Fruit fly (Drosophila melanogaster) whole organism, embryonic: ENCODE measurements around the gene sau.
A peak's percentile ranks its signal among the peaks of the same experiment; 100 is the strongest.

Experiments used
- Abd-B ChIP-seq: fragments of 200-800 bp; sonication (Bioruptor generic); optimal IDR thresholded peaks from 2 replicates; lab custom pipeline; 2018; ENCODE audit warnings: missing biosample characterization, mild to moderate bottlenecking, missing genetic modification characterization, moderate library complexity
- Antp ChIP-seq: fragments of 200-800 bp; sonication (Bioruptor generic); optimal IDR thresholded peaks from 3 replicates; lab custom pipeline; 2016; ENCODE audit warnings: missing biosample characterization, missing genetic modification characterization
- CG10267 ChIP-seq: fragments of 200-800 bp; sonication (Bioruptor generic); optimal IDR thresholded peaks from 2 replicates; lab custom pipeline; 2018; ENCODE audit warnings: missing biosample characterization, mild to moderate bottlenecking, missing genetic modification characterization, moderate library complexity
- CG10462 ChIP-seq: fragments of 200-800 bp; sonication (Bioruptor generic); optimal IDR thresholded peaks from 2 replicates; lab custom pipeline; 2016; ENCODE audit warnings: missing biosample characterization, missing genetic modification characterization
- CG10654 ChIP-seq: fragments of 200-800 bp; sonication (Bioruptor generic); optimal IDR thresholded peaks from 2 replicates; lab custom pipeline; 2016; ENCODE audit warnings: missing biosample characterization, missing genetic modification characterization
- CG12391 ChIP-seq: fragments of 200-800 bp; sonication (Bioruptor generic); optimal IDR thresholded peaks from 3 replicates; lab custom pipeline; 2018; ENCODE audit warnings: missing biosample characterization, mild to moderate bottlenecking, missing genetic modification characterization, moderate library complexity
- CG12769 ChIP-seq: fragments of 200-800 bp; sonication (Bioruptor generic); optimal IDR thresholded peaks from 2 replicates; lab custom pipeline; 2019; ENCODE audit warnings: missing biosample characterization, mild to moderate bottlenecking, missing genetic modification characterization, moderate library complexity
- CG14050 ChIP-seq: fragments of 200-800 bp; sonication (Bioruptor generic); IDR thresholded peaks from 3 replicates; pipeline ENCODE4 v1.3.6; 2022; ENCODE audit warnings: missing biosample characterization, missing genetic modification characterization
- CG15269 ChIP-seq: fragments of 200-800 bp; sonication (Bioruptor generic); optimal IDR thresholded peaks from 2 replicates; lab custom pipeline; 2018; ENCODE audit warnings: missing biosample characterization, mild to moderate bottlenecking, missing genetic modification characterization, moderate library complexity
- CG17361 ChIP-seq: fragments of 200-800 bp; sonication (Bioruptor generic); IDR thresholded peaks from 3 replicates; pipeline ENCODE4 v1.3.6; 2022; ENCODE audit warnings: missing biosample characterization, missing genetic modification characterization
- CG1792 ChIP-seq: fragments of 200-800 bp; sonication (Bioruptor generic); optimal IDR thresholded peaks from 2 replicates; lab custom pipeline; 2016; ENCODE audit warnings: missing biosample characterization, missing genetic modification characterization
- CG18599 ChIP-seq: fragments of 200-800 bp; sonication (Bioruptor generic); optimal IDR thresholded peaks from 3 replicates; lab custom pipeline; 2017; ENCODE audit warnings: missing biosample characterization, missing genetic modification characterization, mild to moderate bottlenecking, moderate library complexity, missing genetic modification reagents
- CG18764 ChIP-seq: fragments of 200-800 bp; sonication (Bioruptor generic); optimal IDR thresholded peaks from 3 replicates; lab custom pipeline; 2016; ENCODE audit warnings: missing biosample characterization, missing genetic modification characterization
- CG2712 ChIP-seq: fragments of 200-800 bp; optimal IDR thresholded peaks from 3 replicates; lab custom pipeline; 2019; ENCODE audit warnings: missing biosample characterization, mild to moderate bottlenecking, missing genetic modification characterization, moderate library complexity
- CG6689 ChIP-seq: fragments of 200-800 bp; sonication (Bioruptor generic); IDR thresholded peaks from 2 replicates; pipeline ENCODE4 v1.3.6; 2022; ENCODE audit warnings: missing biosample characterization, missing genetic modification characterization
- CG8944 ChIP-seq: fragments of 200-800 bp; sonication (Bioruptor generic); optimal IDR thresholded peaks from 3 replicates; lab custom pipeline; 2016; ENCODE audit warnings: missing biosample characterization, missing genetic modification characterization
- CG9797 ChIP-seq: fragments of 200-800 bp; sonication (Bioruptor generic); optimal IDR thresholded peaks from 3 replicates; lab custom pipeline; 2018; ENCODE audit warnings: missing biosample characterization, mild to moderate bottlenecking, missing genetic modification characterization
- Camta ChIP-seq: fragments of 200-800 bp; sonication (Bioruptor generic); optimal IDR thresholded peaks from 2 replicates; lab custom pipeline; 2016; ENCODE audit warnings: missing biosample characterization, missing genetic modification characterization
- D19A ChIP-seq: fragments of 200-800 bp; optimal IDR thresholded peaks from 3 replicates; lab custom pipeline; 2019; ENCODE audit warnings: missing biosample characterization, mild to moderate bottlenecking, missing genetic modification characterization, moderate library complexity
- GATAe ChIP-seq: fragments of 200-800 bp; sonication (Bioruptor generic); conservative IDR thresholded peaks from 2 replicates; pipeline ENCODE4 v1.3.6; 2022; ENCODE audit warnings: missing biosample characterization, missing genetic modification characterization
- Gsc ChIP-seq: fragments of 200-800 bp; sonication (Bioruptor generic); IDR thresholded peaks from 2 replicates; pipeline ENCODE4 v1.3.6; 2022; ENCODE audit warnings: missing biosample characterization, missing genetic modification characterization
- Gug ChIP-seq: fragments of 200-800 bp; sonication (Bioruptor generic); IDR thresholded peaks from 4 replicates; pipeline ENCODE4 v1.3.6; 2022; ENCODE audit warnings: missing biosample characterization, missing genetic modification characterization
- HmgD ChIP-seq: fragments of 200-800 bp; sonication (Bioruptor generic); optimal IDR thresholded peaks from 3 replicates; lab custom pipeline; 2016; ENCODE audit warnings: missing biosample characterization, missing genetic modification characterization
- Hr51 ChIP-seq, 2 experiments: fragments of 200-800 bp; sonication (Bioruptor generic); optimal IDR thresholded peaks; 2 replicates in 1 of 2; 3 replicates in 1 of 2; lab custom pipeline; 2016 to 2018; ENCODE audit warnings: missing biosample characterization in 2 of 2, missing genetic modification characterization in 2 of 2, mild to moderate bottlenecking in 1 of 2, moderate library complexity in 1 of 2
- NC2β ChIP-seq: fragments of 200-800 bp; sonication (Bioruptor generic); optimal IDR thresholded peaks from 2 replicates; lab custom pipeline; 2016; ENCODE audit warnings: missing biosample characterization, missing genetic modification characterization
- Nf-YA ChIP-seq: fragments of 200-800 bp; sonication (Bioruptor generic); IDR thresholded peaks from 2 replicates; pipeline ENCODE4 v1.3.6; 2022; ENCODE audit warnings: missing biosample characterization, missing genetic modification characterization
- Ravus ChIP-seq: fragments of 200-800 bp; sonication (Bioruptor generic); IDR thresholded peaks from 2 replicates; pipeline ENCODE4 v1.3.6; 2022; ENCODE audit warnings: missing biosample characterization, missing genetic modification characterization
- Sox100B ChIP-seq: fragments of 200-800 bp; sonication (Bioruptor generic); optimal IDR thresholded peaks from 3 replicates; lab custom pipeline; 2018; ENCODE audit warnings: missing biosample characterization, mild to moderate bottlenecking, missing genetic modification characterization
- Spps ChIP-seq: fragments of 200-800 bp; sonication (Bioruptor generic); optimal IDR thresholded peaks from 2 replicates; lab custom pipeline; 2018; ENCODE audit warnings: missing biosample characterization, mild to moderate bottlenecking, missing genetic modification characterization
- Sry-β ChIP-seq: fragments of 200-800 bp; sonication (Bioruptor generic); optimal IDR thresholded peaks from 2 replicates; lab custom pipeline; 2018; ENCODE audit warnings: missing biosample characterization, mild to moderate bottlenecking, missing genetic modification characterization, moderate library complexity
- Ssrp ChIP-seq: fragments of 200-800 bp; sonication (Bioruptor generic); optimal IDR thresholded peaks from 2 replicates; lab custom pipeline; 2018; ENCODE audit warnings: missing biosample characterization, mild to moderate bottlenecking, missing genetic modification characterization, moderate library complexity
- Usf ChIP-seq: fragments of 200-800 bp; sonication (Bioruptor generic); optimal IDR thresholded peaks from 2 replicates; lab custom pipeline; 2017; ENCODE audit warnings: missing genotype, missing biosample characterization, missing genetic modification characterization
- cg ChIP-seq: fragments of 200-800 bp; sonication (Bioruptor generic); optimal IDR thresholded peaks from 3 replicates; lab custom pipeline; 2019; ENCODE audit warnings: missing biosample characterization, mild to moderate bottlenecking, missing genetic modification characterization, moderate library complexity
- corto ChIP-seq: fragments of 200-800 bp; sonication (Bioruptor generic); optimal IDR thresholded peaks from 2 replicates; lab custom pipeline; 2016; ENCODE audit warnings: missing biosample characterization, mild to moderate bottlenecking, missing genetic modification characterization, moderate library complexity
- dimm ChIP-seq: fragments of 200-800 bp; sonication (Bioruptor generic); IDR thresholded peaks from 2 replicates; pipeline ENCODE4 v1.3.6; 2022; ENCODE audit warnings: missing biosample characterization, missing genetic modification characterization
- fd64A ChIP-seq: fragments of 200-800 bp; sonication (Bioruptor generic); optimal IDR thresholded peaks from 3 replicates; lab custom pipeline; 2018; ENCODE audit warnings: missing biosample characterization, mild to moderate bottlenecking, missing genetic modification characterization
- fru ChIP-seq: fragments of >200 bp; optimal IDR thresholded peaks from 2 replicates; lab custom pipeline; 2017
- gce ChIP-seq: fragments of 200-800 bp; sonication (Bioruptor generic); IDR thresholded peaks from 3 replicates; pipeline ENCODE4 v1.3.6; 2022; ENCODE audit warnings: missing biosample characterization, missing genetic modification characterization
- gcm ChIP-seq: fragments of 200-800 bp; sonication (Bioruptor generic); optimal IDR thresholded peaks from 2 replicates; lab custom pipeline; 2019; ENCODE audit warnings: missing biosample characterization, mild to moderate bottlenecking, missing genetic modification characterization, moderate library complexity
- gcm2 ChIP-seq: fragments of 200-800 bp; sonication (Bioruptor generic); optimal IDR thresholded peaks from 2 replicates; lab custom pipeline; 2016; ENCODE audit warnings: missing biosample characterization, missing genetic modification characterization
- gro ChIP-seq: fragments of 200-800 bp; sonication (Bioruptor generic); optimal IDR thresholded peaks from 2 replicates; lab custom pipeline; 2016; ENCODE audit warnings: missing biosample characterization, missing genetic modification characterization
- hkb ChIP-seq, 2 experiments: fragments of 200-800 bp in 1 of 2; fragments of >200 bp in 1 of 2; sonication (Bioruptor generic) in 1 of 2; IDR thresholded peaks in 1 of 2; optimal IDR thresholded peaks in 1 of 2; 2 replicates each; pipeline versions ENCODE4 v1.3.6 to Lab custom; 2017 to 2022; ENCODE audit warnings: missing biosample characterization in 1 of 2, missing genetic modification characterization in 1 of 2
- lmd ChIP-seq: fragments of 200-800 bp; sonication (Bioruptor generic); IDR thresholded peaks from 2 replicates; pipeline ENCODE4 v1.3.6; 2022; ENCODE audit warnings: missing biosample characterization, missing genetic modification characterization
- luna ChIP-seq: fragments of 200-800 bp; sonication (Bioruptor generic); optimal IDR thresholded peaks from 2 replicates; lab custom pipeline; 2016; ENCODE audit warnings: missing biosample characterization, missing genetic modification characterization
- maf-S ChIP-seq: fragments of 200-800 bp; sonication (Bioruptor generic); optimal IDR thresholded peaks from 2 replicates; lab custom pipeline; 2016; ENCODE audit warnings: missing biosample characterization, missing genetic modification characterization
- pfk ChIP-seq: fragments of 200-800 bp; sonication (Bioruptor generic); optimal IDR thresholded peaks from 2 replicates; lab custom pipeline; 2018; ENCODE audit warnings: missing biosample characterization, mild to moderate bottlenecking, missing genetic modification characterization, moderate library complexity
- pho ChIP-seq: fragments of 200-800 bp; sonication (Bioruptor generic); optimal IDR thresholded peaks from 2 replicates; lab custom pipeline; 2016; ENCODE audit warnings: missing biosample characterization, missing genetic modification characterization
- pnt ChIP-seq: fragments of 200-800 bp; sonication (Bioruptor generic); optimal IDR thresholded peaks from 3 replicates; lab custom pipeline; 2016; ENCODE audit warnings: missing biosample characterization, missing genetic modification characterization
- rib ChIP-seq: fragments of 200-800 bp; sonication (Bioruptor generic); IDR thresholded peaks from 2 replicates; pipeline ENCODE4 v1.3.6; 2022; ENCODE audit warnings: missing biosample characterization, missing genetic modification characterization
- tgo ChIP-seq: fragments of 200-800 bp; sonication (Bioruptor generic); IDR thresholded peaks from 3 replicates; pipeline ENCODE4 v1.3.6; 2022; ENCODE audit warnings: missing biosample characterization, missing genetic modification characterization
- tna ChIP-seq: fragments of 200-800 bp; sonication (Bioruptor generic); IDR thresholded peaks from 2 replicates; pipeline ENCODE4 v1.3.6; 2022; ENCODE audit warnings: missing biosample characterization, missing genetic modification characterization; ENCODE audit not compliant: partially characterized antibody

Gene sau

DNA sequence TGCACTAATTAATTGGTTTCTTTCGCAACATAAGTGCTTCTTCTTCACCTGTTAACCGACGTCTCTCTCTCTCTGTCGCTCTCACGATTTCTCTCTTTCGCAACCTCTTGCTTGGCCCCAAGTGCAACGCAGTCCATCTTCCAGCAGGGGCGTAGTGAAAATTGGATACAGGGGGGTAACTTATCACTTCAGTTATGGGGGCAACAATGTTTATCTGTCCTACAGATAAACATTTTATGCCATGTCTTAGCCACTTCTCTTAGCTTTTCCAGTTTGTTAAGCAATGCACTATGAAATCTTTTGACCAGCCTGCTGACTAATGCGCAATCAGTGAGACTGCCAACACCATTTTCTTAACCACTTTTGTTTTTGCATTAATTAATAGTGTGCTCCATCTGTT lies 1.2 kb downstream of the sau start (continued):
- TF ChIP-seq Camta (GFP tag; lab: Kevin White, UChicago), result no peak
- TF ChIP-seq CG10267 (tag; lab: Kevin White, UChicago), result peak; percentile 9
- no peak for TF ChIP-seq CG18764 (GFP tag; lab: Kevin White, UChicago)
- TF ChIP-seq corto (GFP tag; lab: Kevin White, UChicago), result no peak
- peak; percentile 34 for TF ChIP-seq CG8944
- no peak for TF ChIP-seq CG1792 (GFP tag; lab: Kevin White, UChicago)
- no peak for TF ChIP-seq fru (lab: Kevin White, UChicago)
- no peak for TF ChIP-seq tna (GFP tag; lab: Robert Waterston, UW)
- TF ChIP-seq rib, result no peak
- TF ChIP-seq luna (GFP tag; lab: Kevin White, UChicago), result no peak
- no peak for TF ChIP-seq CG18599 (GFP tag; lab: Kevin White, UChicago)
- peak; percentile 22 for TF ChIP-seq D19A
- peak; percentile 52; the same call in 2 of the 3 replicates for TF ChIP-seq tgo (GFP tag; lab: Robert Waterston, UW)
- peak; percentile 14 for TF ChIP-seq pnt (GFP tag; lab: Kevin White, UChicago)
- TF ChIP-seq hkb (optimal IDR thresholded peaks at IDR 0.05; lab: Kevin White, UChicago), result no peak
- peak; percentile 73 for TF ChIP-seq hkb (GFP tag; IDR thresholded peaks at IDR 0.05; lab: Robert Waterston, UW)
- peak; percentile 47 for TF ChIP-seq Sox100B (GFP tag; lab: Kevin White, UChicago)
- peak; percentile 65 for TF ChIP-seq CG15269 (tag; lab: Kevin White, UChicago)
- TF ChIP-seq HmgD, result no peak
- no peak for TF ChIP-seq CG9797 (GFP tag; lab: Kevin White, UChicago)
- peak; percentile 30 for TF ChIP-seq Ssrp (tag; lab: Kevin White, UChicago)
- TF ChIP-seq gce (GFP tag; lab: Robert Waterston, UW), result peak; percentile 34; the same call in 1 of the 3 replicates
- TF ChIP-seq Gsc (GFP tag; lab: Robert Waterston, UW), result no peak
- TF ChIP-seq dimm (GFP tag; lab: Robert Waterston, UW), result no peak
- TF ChIP-seq CG12769 (tag; lab: Kevin White, UChicago), result peak; percentile 34
- TF ChIP-seq CG6689 (GFP tag; lab: Robert Waterston, UW), result peak; percentile 62
- no peak for TF ChIP-seq maf-S (GFP tag; lab: Kevin White, UChicago)
- TF ChIP-seq CG10654 (GFP tag; lab: Kevin White, UChicago), result peak; percentile 14
- TF ChIP-seq Gug (GFP tag; lab: Robert Waterston, UW), result peak; percentile 42; the same call in 2 of the 4 replicates
- no peak for TF ChIP-seq Ravus (GFP tag; lab: Robert Waterston, UW)
- peak; percentile 56; the same call in 1 of the 3 replicates for TF ChIP-seq CG14050 (GFP tag; lab: Robert Waterston, UW)
- peak; percentile 29 for TF ChIP-seq Nf-YA (GFP tag; lab: Robert Waterston, UW)
- no peak for TF ChIP-seq Usf (GFP tag; lab: Kevin White, UChicago)
- peak; percentile 63 for TF ChIP-seq gcm2 (GFP tag; lab: Kevin White, UChicago)
- TF ChIP-seq NC2β (GFP tag; lab: Kevin White, UChicago), result peak; percentile 3
- TF ChIP-seq gro, result no peak
- no peak for TF ChIP-seq pfk (GFP tag; lab: Kevin White, UChicago)
- TF ChIP-seq Hr51 (GFP tag; optimal IDR thresholded peaks at IDR 0.05; lab: Kevin White, UChicago), result peak in 1 of 2 experiments; percentile 14
- peak; percentile 30 for TF ChIP-seq CG2712 (tag; lab: Kevin White, UChicago)
- peak; percentile 37 for TF ChIP-seq CG12391
- TF ChIP-seq Antp (GFP tag; lab: Kevin White, UChicago), result peak; percentile 38
- peak; percentile 31 for TF ChIP-seq pho (GFP tag; lab: Kevin White, UChicago)
- TF ChIP-seq GATAe, result 0 out of 2 replicates have a peak, but pooled peaks have one; percentile 16
- TF ChIP-seq cg (GFP tag; lab: Kevin White, UChicago), result no peak
- TF ChIP-seq lmd (GFP tag; lab: Robert Waterston, UW), result peak; percentile 29; the same call in 1 of the 2 replicates
- TF ChIP-seq Sry-β (GFP tag; lab: Kevin White, UChicago), result no peak
- TF ChIP-seq CG10462, result no peak
- peak; percentile 46 for TF ChIP-seq gcm (GFP tag; lab: Kevin White, UChicago)
- TF ChIP-seq CG17361 (GFP tag; lab: Robert Waterston, UW), result 0 out of 3 replicates have a peak, but pooled peaks have one; percentile 22
- TF ChIP-seq fd64A (GFP tag; lab: Kevin White, UChicago), result no peak
- no peak for TF ChIP-seq Abd-B (GFP tag; lab: Kevin White, UChicago)
- TF ChIP-seq Spps, result no peak
